Worm (Caenorhabditis elegans): Measurements from ENCODE around the gene tag-314.

- TF ChIP-seq ttx-3 (tag; optimal IDR thresholded peaks at IDR 0.05) (no peak), ceh-45 (GFP tag; IDR thresholded peaks at IDR 0.05) (no peak), hlh-30 (tag; optimal IDR thresholded peaks at IDR 0.05; ENCODE audit: insufficient read depth) (no peak), nfya-1 (tag; optimal IDR thresholded peaks at IDR 0.05) (no peak), pax-1 (tag; optimal IDR thresholded peaks at IDR 0.05) (no peak), fkh-10 (GFP tag; optimal IDR thresholded peaks at IDR 0.05) (no peak), ets-4 (tag; optimal IDR thresholded peaks at IDR 0.05) (no peak), sox-2 (GFP tag; IDR thresholded peaks at IDR 0.05) (no peak), hlh-13 (GFP tag; optimal IDR thresholded peaks at IDR 0.05) (no peak), ama-1 (optimal IDR thresholded peaks at IDR 0.05) (no peak), sdc-2 (tag; optimal IDR thresholded peaks at IDR 0.05) (no peak), rnt-1 (tag; optimal IDR thresholded peaks at IDR 0.05) (no peak)
Observed at ce11 chrV:10404701-10405100, 23.8 kb downstream of the tag-314 start.
